Worm (Caenorhabditis elegans) whole organism, L4 larva: ENCODE data around the gene srbc-41.

Experiments used
- F44E2.7 ChIP-seq: fragments of 200-800 bp; sonication (Bioruptor generic); IDR thresholded peaks from 2 replicates; pipeline ENCODE4 v2.1.2; 2022; ENCODE audit warnings: missing genetic modification characterization, missing compliant biosample characterization
- R02D3.7 ChIP-seq: fragments of 150-350 bp; sonication (generic microtip); optimal IDR thresholded peaks from 3 replicates; lab custom pipeline; 2014; ENCODE audit warnings: missing biosample characterization, missing genetic modification characterization
- T26A8.4 ChIP-seq: fragments of 200-800 bp; sonication (Bioruptor generic); IDR thresholded peaks from 2 replicates; pipeline ENCODE4 v1.3.6; 2022; ENCODE audit warnings: missing genetic modification characterization, missing compliant biosample characterization
- Y48G9A.11 ChIP-seq: fragments of 200-800 bp; sonication (Bioruptor generic); IDR thresholded peaks from 2 replicates; pipeline ENCODE4 v1.3.6; 2022; ENCODE audit warnings: missing genetic modification reagents, missing genetic modification characterization, missing compliant biosample characterization
- ZK546.5 ChIP-seq, 2 experiments: sonication (generic microtip); optimal IDR thresholded peaks; 2 replicates each; lab custom pipeline; 2017; ENCODE audit warnings: missing biosample characterization in 2 of 2, missing genetic modification characterization in 2 of 2
- aha-1 ChIP-seq: fragments of 150-350 bp; peaks from one replicate; lab custom pipeline; 2014; ENCODE audit warnings: missing biosample characterization, missing genetic modification characterization
- ama-1 ChIP-seq: fragments of 150-350 bp; optimal IDR thresholded peaks from 2 replicates; lab custom pipeline; 2014; ENCODE audit warnings: inconsistent platforms, mixed read lengths
- ceh-44 ChIP-seq: fragments of 200-800 bp; sonication (Bioruptor generic); IDR thresholded peaks from 2 replicates; pipeline ENCODE4 v1.3.6; 2022; ENCODE audit warnings: missing genetic modification reagents, missing genetic modification characterization, missing compliant biosample characterization
- ces-1 ChIP-seq: fragments of 150-350 bp; sonication (generic microtip); optimal IDR thresholded peaks from 4 replicates; lab custom pipeline; 2014; ENCODE audit warnings: missing biosample characterization, missing genetic modification reagents, missing genetic modification characterization
- daf-12 ChIP-seq: fragments of 150-350 bp; optimal IDR thresholded peaks from 2 replicates; lab custom pipeline; 2014; ENCODE audit warnings: missing biosample characterization, missing genetic modification reagents, missing genetic modification characterization
- daf-19 ChIP-seq: fragments of 200-800 bp; sonication (Bioruptor generic); conservative IDR thresholded peaks from 2 replicates; pipeline ENCODE4 v1.3.6; 2022; ENCODE audit warnings: missing genetic modification characterization, missing compliant biosample characterization
- daf-8 ChIP-seq: fragments of 200-800 bp; sonication (Bioruptor generic); IDR thresholded peaks from 2 replicates; pipeline ENCODE4 v1.3.6; 2022; ENCODE audit warnings: missing genetic modification characterization, missing compliant biosample characterization
- dmd-8 ChIP-seq: fragments of 200-800 bp; sonication (Bioruptor generic); IDR thresholded peaks from 2 replicates; pipeline ENCODE4 v1.3.6; 2022; ENCODE audit warnings: missing genetic modification characterization, missing compliant biosample characterization
- duxl-1 ChIP-seq: sonication (generic microtip); optimal IDR thresholded peaks from 2 replicates; lab custom pipeline; 2016; ENCODE audit warnings: mild to moderate bottlenecking, missing genetic modification characterization, moderate library complexity, missing compliant biosample characterization; ENCODE audit not compliant: poor library complexity
- egl-43 ChIP-seq: fragments of 200-800 bp; sonication (Bioruptor generic); IDR thresholded peaks from 2 replicates; pipeline ENCODE4 v1.3.6; 2022; ENCODE audit warnings: missing genetic modification reagents, missing genetic modification characterization, missing compliant biosample characterization
- gei-8 ChIP-seq: fragments of 200-800 bp; sonication (Bioruptor generic); optimal IDR thresholded peaks from 2 replicates; lab custom pipeline; 2018; ENCODE audit warnings: mild to moderate bottlenecking, missing genetic modification characterization, missing compliant biosample characterization
- hlh-30 ChIP-seq: sonication (generic microtip); optimal IDR thresholded peaks from 2 replicates; lab custom pipeline; 2017; ENCODE audit warnings: antibody characterized with exemption, mild to moderate bottlenecking, missing genetic modification characterization, missing compliant biosample characterization; ENCODE audit not compliant: insufficient read depth
- hmg-1.1 ChIP-seq: fragments of 200-800 bp; sonication (Bioruptor generic); IDR thresholded peaks from 2 replicates; pipeline ENCODE4 v1.3.6; 2022; ENCODE audit warnings: missing genetic modification reagents, missing genetic modification characterization, missing compliant biosample characterization
- lim-7 ChIP-seq: fragments of 200-800 bp; sonication (Bioruptor generic); IDR thresholded peaks from 2 replicates; pipeline ENCODE4 v1.3.6; 2022; ENCODE audit warnings: missing genetic modification characterization, missing compliant biosample characterization
- madf-5 ChIP-seq, 2 experiments: fragments of 200-800 bp; sonication (Bioruptor generic); IDR thresholded peaks; 2 replicates each; pipeline ENCODE4 v1.3.6; 2022; ENCODE audit warnings: missing compliant biosample characterization in 2 of 2, missing genetic modification characterization in 2 of 2
- mdl-1 ChIP-seq, 2 experiments: fragments of 150-350 bp in 1 of 2; sonication (generic microtip) in 1 of 2; optimal IDR thresholded peaks; 2 replicates each; lab custom pipeline; 2014 to 2017; ENCODE audit warnings: missing biosample characterization in 2 of 2, missing genetic modification characterization in 2 of 2
- mdt-29 ChIP-seq: fragments of 200-800 bp; sonication (Bioruptor generic); IDR thresholded peaks from 2 replicates; pipeline ENCODE4 v1.3.6; 2022; ENCODE audit warnings: missing genetic modification reagents, missing genetic modification characterization, missing compliant biosample characterization
- mxl-3 ChIP-seq: fragments of 200-800 bp; sonication (Bioruptor generic); optimal IDR thresholded peaks from 2 replicates; lab custom pipeline; 2018; ENCODE audit warnings: mild to moderate bottlenecking, missing genetic modification characterization, missing compliant biosample characterization
- nhr-10 ChIP-seq: fragments of 150-350 bp; optimal IDR thresholded peaks from 2 replicates; lab custom pipeline; 2014; ENCODE audit warnings: missing biosample characterization, missing genetic modification characterization
- nhr-102 ChIP-seq: sonication (generic microtip); optimal IDR thresholded peaks from 2 replicates; lab custom pipeline; 2016; ENCODE audit warnings: mild to moderate bottlenecking, missing genetic modification characterization, moderate library complexity, missing compliant biosample characterization
- nhr-237 ChIP-seq: sonication (generic microtip); optimal IDR thresholded peaks from 2 replicates; lab custom pipeline; 2017; ENCODE audit warnings: missing biosample characterization, missing genetic modification characterization
- nhr-28 ChIP-seq: fragments of 150-350 bp; optimal IDR thresholded peaks from 2 replicates; lab custom pipeline; 2014; ENCODE audit warnings: missing biosample characterization, missing genetic modification characterization
- nhr-48 ChIP-seq: sonication (generic microtip); optimal IDR thresholded peaks from 2 replicates; lab custom pipeline; 2016; ENCODE audit warnings: mild to moderate bottlenecking, missing genetic modification characterization, missing compliant biosample characterization
- pha-4 ChIP-seq, 2 experiments: fragments of 150-350 bp in 1 of 2; fragments of 200-800 bp in 1 of 2; sonication (Bioruptor generic) in 1 of 2; IDR thresholded peaks in 1 of 2; optimal IDR thresholded peaks in 1 of 2; 2 replicates each; pipeline versions ENCODE4 v1.3.6 to Lab custom; 2014 to 2022; ENCODE audit warnings: missing genetic modification characterization in 2 of 2, missing genetic modification reagents in 2 of 2, missing biosample characterization in 1 of 2, missing compliant biosample characterization in 1 of 2
- php-3 ChIP-seq: fragments of 200-800 bp; sonication (Bioruptor generic); IDR thresholded peaks from 2 replicates; pipeline ENCODE4 v1.3.6; 2022; ENCODE audit warnings: missing genetic modification reagents, missing genetic modification characterization, missing compliant biosample characterization
- sdz-12 ChIP-seq: fragments of 200-800 bp; sonication (Bioruptor generic); optimal IDR thresholded peaks from 2 replicates; lab custom pipeline; 2018; ENCODE audit warnings: mild to moderate bottlenecking, missing genetic modification characterization, missing compliant biosample characterization
- set-16 ChIP-seq: fragments of 200-800 bp; sonication (Bioruptor generic); IDR thresholded peaks from 2 replicates; pipeline ENCODE4 v1.3.6; 2022; ENCODE audit warnings: missing genetic modification reagents, missing genetic modification characterization, missing compliant biosample characterization
- snpc-1.2 ChIP-seq: fragments of 200-800 bp; sonication (Bioruptor generic); IDR thresholded peaks from 2 replicates; pipeline ENCODE4 v1.3.6; 2022; ENCODE audit warnings: missing genetic modification reagents, missing genetic modification characterization, missing compliant biosample characterization
- snpc-4 ChIP-seq: fragments of 150-350 bp; optimal IDR thresholded peaks from 2 replicates; lab custom pipeline; 2014; ENCODE audit warnings: missing biosample characterization, missing genetic modification characterization
- spr-3 ChIP-seq: fragments of 200-800 bp; sonication (Bioruptor generic); optimal IDR thresholded peaks from 2 replicates; lab custom pipeline; 2018; ENCODE audit warnings: mild to moderate bottlenecking, missing genetic modification characterization, missing compliant biosample characterization
- tag-97 ChIP-seq: fragments of 200-800 bp; sonication (Bioruptor generic); IDR thresholded peaks from 2 replicates; pipeline ENCODE4 v1.3.6; 2022; ENCODE audit warnings: missing genetic modification characterization, missing compliant biosample characterization
- tra-1 ChIP-seq: fragments of 200-800 bp; sonication (Bioruptor generic); IDR thresholded peaks from 2 replicates; pipeline ENCODE4 v1.3.6; 2022; ENCODE audit warnings: missing genetic modification reagents, missing genetic modification characterization, missing compliant biosample characterization
- unc-130 ChIP-seq: sonication (generic microtip); optimal IDR thresholded peaks from 2 replicates; lab custom pipeline; 2016; ENCODE audit warnings: missing genetic modification reagents, missing genetic modification characterization, missing compliant biosample characterization
- zfp-3 ChIP-seq: fragments of 200-800 bp; sonication (Bioruptor generic); conservative IDR thresholded peaks from 2 replicates; pipeline ENCODE4 v1.3.6; 2022; ENCODE audit warnings: missing genetic modification reagents, missing genetic modification characterization, missing compliant biosample characterization
- zip-2 ChIP-seq: fragments of 150-350 bp; optimal IDR thresholded peaks from 2 replicates; lab custom pipeline; 2014; ENCODE audit warnings: missing biosample characterization, missing genetic modification characterization

The srbc-41 gene

DNA sequence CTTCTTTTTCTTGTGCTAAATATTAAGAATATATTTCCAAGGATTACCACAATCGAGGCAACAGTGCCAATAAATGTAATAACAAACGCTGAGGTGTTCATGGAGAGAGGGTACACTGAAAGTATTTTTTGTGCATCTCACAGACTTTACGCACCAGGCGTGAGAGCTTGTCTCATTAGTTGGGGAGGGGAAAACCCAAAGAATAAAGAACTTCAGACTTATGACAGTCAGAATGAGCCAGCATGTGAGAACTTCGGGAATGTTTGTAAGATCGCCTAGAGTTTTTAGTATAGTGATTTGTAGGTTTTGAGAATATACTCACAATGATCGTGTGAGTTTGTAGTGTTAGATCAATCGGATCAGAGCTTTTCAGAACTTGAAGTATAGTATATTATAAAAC, at the start of gene srbc-41:
TSS of gene srbc-41 (minus strand) at position 101 of the 400 bp plus-strand sequence.
- TF ChIP-seq zfp-3 (GFP tag; lab: Robert Waterston, UW): no peak
- no peak for TF ChIP-seq gei-8 (GFP tag; lab: Kevin White, UChicago)
- no peak for TF ChIP-seq mxl-3 (GFP tag; lab: Kevin White, UChicago)
- TF ChIP-seq nhr-28 (tag; lab: Kevin White, UChicago): no peak
- no peak for TF ChIP-seq daf-12
- TF ChIP-seq nhr-102 (tag; lab: Kevin White, UChicago): no peak
- no peak for TF ChIP-seq egl-43
- no peak for TF ChIP-seq ces-1
- TF ChIP-seq php-3 (GFP tag; lab: Robert Waterston, UW): no peak
- no peak for TF ChIP-seq Y48G9A.11
- TF ChIP-seq daf-8 (GFP tag; lab: Robert Waterston, UW): no peak
- TF ChIP-seq hmg-1.1 (GFP tag; lab: Robert Waterston, UW): no peak
- no peak for TF ChIP-seq duxl-1 (tag; lab: Kevin White, UChicago)
- TF ChIP-seq daf-19 (GFP tag; lab: Robert Waterston, UW): no peak
- TF ChIP-seq ceh-44: no peak
- no peak for TF ChIP-seq sdz-12 (GFP tag; lab: Kevin White, UChicago)

DNA sequence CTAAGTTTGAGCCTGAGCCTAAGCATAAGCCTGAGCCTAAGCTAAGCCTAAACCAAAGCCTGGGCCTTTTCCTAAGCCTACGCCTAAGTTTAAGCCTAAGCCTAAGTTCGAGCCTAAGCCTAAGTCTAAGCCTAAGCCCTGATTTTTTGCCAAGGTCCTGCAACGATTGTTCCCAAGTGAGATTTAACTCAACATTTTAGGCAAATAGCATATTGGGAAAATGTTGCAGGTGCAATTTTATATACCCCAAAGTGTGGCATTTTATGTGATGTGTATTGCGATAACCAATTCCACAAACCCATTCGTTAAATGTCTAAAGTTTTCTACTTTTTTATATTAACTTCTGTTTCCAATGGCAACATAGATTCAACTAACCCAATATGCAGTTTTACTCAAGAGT, 47.6 kb upstream of the srbc-41 start, which contains the start of gene irld-40:
TSS of gene irld-40 (plus strand) at position 301 of the 400 bp plus-strand sequence.
- TF ChIP-seq hlh-30 (tag; lab: Kevin White, UChicago) (no peak), tag-97 (no peak), nhr-237 (no peak), snpc-1.2 (GFP tag; lab: Robert Waterston, UW) (no peak)

DNA sequence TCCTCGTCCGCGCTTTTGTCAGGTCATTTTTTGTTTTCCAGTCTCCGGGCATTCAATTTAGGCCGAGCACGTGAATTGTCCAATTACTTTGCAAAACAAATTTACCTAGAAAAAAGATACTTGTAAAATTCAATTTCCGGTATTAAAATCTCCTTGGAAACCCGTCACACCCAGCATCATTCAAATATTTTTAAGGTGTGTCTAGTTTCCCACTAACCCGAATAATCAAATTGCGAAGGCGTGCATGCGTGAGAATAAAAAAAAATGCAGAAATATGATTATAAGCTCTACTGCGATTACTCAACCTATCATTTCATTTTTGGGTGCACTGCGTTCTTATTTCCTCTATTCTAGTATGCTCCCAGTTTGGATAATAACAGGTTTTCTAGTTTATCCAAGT, 40.2 kb upstream of the srbc-41 start, which contains the start of gene irld-11:
TSS of gene irld-11 (plus strand) at position 301 of the 400 bp plus-strand sequence.
- TF ChIP-seq lim-7 (GFP tag; lab: Robert Waterston, UW) (no peak), ces-1 (no peak), snpc-4 (tag; lab: Kevin White, UChicago) (no peak), pha-4 (GFP tag; IDR thresholded peaks at IDR 0.05; lab: Robert Waterston, UW) (no peak), pha-4 (tag; optimal IDR thresholded peaks at IDR 0.05; lab: Kevin White, UChicago) (no peak), mdt-29 (GFP tag; lab: Robert Waterston, UW) (no peak), nhr-10 (tag; lab: Kevin White, UChicago) (no peak), aha-1 (tag; lab: Kevin White, UChicago) (no peak), madf-5 (GFP tag; IDR thresholded peaks at IDR 0.05; lab: Robert Waterston, UW) (no peak), mdl-1 (tag; optimal IDR thresholded peaks at IDR 0.05; lab: Kevin White, UChicago) (no peak), R02D3.7 (no peak), unc-130 (no peak), set-16 (GFP tag; lab: Robert Waterston, UW) (no peak), tra-1 (no peak), snpc-1.2 (GFP tag; lab: Robert Waterston, UW) (no peak), Y48G9A.11 (no peak), ama-1 (lab: Kevin White, UChicago) (no peak), T26A8.4 (GFP tag; lab: Robert Waterston, UW) (no peak)

DNA sequence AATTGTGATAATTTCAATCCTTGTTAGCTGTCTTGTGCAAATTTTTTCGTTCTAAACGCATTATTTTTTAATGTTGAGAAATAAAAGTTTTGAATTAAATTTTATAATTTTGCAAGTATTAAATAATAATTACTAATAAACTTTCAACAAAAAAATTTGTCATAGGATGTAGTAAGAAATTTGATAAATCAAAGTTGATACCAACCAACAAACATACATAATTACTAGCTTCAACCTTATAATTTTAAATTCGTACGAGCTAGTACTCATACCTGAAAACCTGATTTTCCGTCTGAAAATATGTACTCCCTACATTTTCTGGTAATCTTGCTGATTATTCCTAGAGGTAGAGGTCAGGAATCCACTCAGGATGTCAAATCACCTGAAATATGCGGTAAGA, 36.4 kb upstream of the srbc-41 start, which contains the start of gene irld-44:
TSS of gene irld-44 (plus strand) at position 301 of the 400 bp plus-strand sequence.
- no peak for TF ChIP-seq ZK546.5 (tag; optimal IDR thresholded peaks at IDR 0.05; lab: Kevin White, UChicago)
- no peak for TF ChIP-seq aha-1 (tag; lab: Kevin White, UChicago)
- TF ChIP-seq spr-3 (GFP tag; lab: Kevin White, UChicago): no peak
- TF ChIP-seq zip-2 (tag; lab: Kevin White, UChicago): no peak
- TF ChIP-seq dmd-8 (GFP tag; lab: Robert Waterston, UW): no peak
- no peak for TF ChIP-seq F44E2.7 (GFP tag; lab: Robert Waterston, UW)
- TF ChIP-seq nhr-48 (tag; lab: Kevin White, UChicago): no peak
- no peak for TF ChIP-seq hlh-30 (tag; lab: Kevin White, UChicago)
